Worm (Caenorhabditis elegans) whole organism, L4 larva: ENCODE data around the gene K01D12.1.

Source experiments
- F10B5.3 ChIP-seq: sonication (generic microtip); optimal IDR thresholded peaks from 2 replicates; lab custom pipeline; 2016; ENCODE audit warnings: mild to moderate bottlenecking, missing genetic modification characterization, missing compliant biosample characterization
- F37D6.2 ChIP-seq: sonication (generic microtip); optimal IDR thresholded peaks from 2 replicates; lab custom pipeline; 2016; ENCODE audit warnings: mild to moderate bottlenecking, missing genetic modification characterization, missing compliant biosample characterization
- T26A8.4 ChIP-seq: fragments of 200-800 bp; sonication (Bioruptor generic); IDR thresholded peaks from 2 replicates; pipeline ENCODE4 v1.3.6; 2022; ENCODE audit warnings: missing genetic modification characterization, missing compliant biosample characterization
- Y105C5A.15 ChIP-seq: fragments of 200-800 bp; sonication (Bioruptor generic); IDR thresholded peaks from 2 replicates; pipeline ENCODE4 v1.3.6; 2022; ENCODE audit warnings: missing genetic modification characterization, missing compliant biosample characterization
- Y48G9A.11 ChIP-seq: fragments of 200-800 bp; sonication (Bioruptor generic); IDR thresholded peaks from 2 replicates; pipeline ENCODE4 v1.3.6; 2022; ENCODE audit warnings: missing genetic modification reagents, missing genetic modification characterization, missing compliant biosample characterization
- Y5F2A.4 ChIP-seq: fragments of 200-800 bp; sonication (Bioruptor generic); optimal IDR thresholded peaks from 2 replicates; lab custom pipeline; 2018; ENCODE audit warnings: mild to moderate bottlenecking, missing genetic modification characterization, missing compliant biosample characterization
- ZK546.5 ChIP-seq, 2 experiments: sonication (generic microtip); optimal IDR thresholded peaks; 2 replicates each; lab custom pipeline; 2017; ENCODE audit warnings: missing biosample characterization in 2 of 2, missing genetic modification characterization in 2 of 2
- aha-1 ChIP-seq: fragments of 150-350 bp; peaks from one replicate; lab custom pipeline; 2014; ENCODE audit warnings: missing biosample characterization, missing genetic modification characterization
- aly-2 ChIP-seq: sonication (generic microtip); optimal IDR thresholded peaks from 2 replicates; lab custom pipeline; 2018; ENCODE audit warnings: missing biosample characterization, missing genetic modification characterization
- arid-1 ChIP-seq: fragments of 200-800 bp; sonication (Bioruptor generic); conservative IDR thresholded peaks from 2 replicates; pipeline ENCODE4 v1.3.6; 2022; ENCODE audit warnings: missing genetic modification reagents, missing genetic modification characterization, missing compliant biosample characterization
- ceh-20 ChIP-seq: fragments of 200-800 bp; sonication (Bioruptor generic); IDR thresholded peaks from 2 replicates; pipeline ENCODE4 v1.3.6; 2022; ENCODE audit warnings: missing genetic modification reagents, missing genetic modification characterization, missing compliant biosample characterization
- ceh-44 ChIP-seq: fragments of 200-800 bp; sonication (Bioruptor generic); IDR thresholded peaks from 2 replicates; pipeline ENCODE4 v1.3.6; 2022; ENCODE audit warnings: missing genetic modification reagents, missing genetic modification characterization, missing compliant biosample characterization
- ces-1 ChIP-seq: fragments of 150-350 bp; sonication (generic microtip); optimal IDR thresholded peaks from 4 replicates; lab custom pipeline; 2014; ENCODE audit warnings: missing biosample characterization, missing genetic modification reagents, missing genetic modification characterization
- ctbp-1 ChIP-seq: fragments of 200-800 bp; sonication (Bioruptor generic); IDR thresholded peaks from 2 replicates; pipeline ENCODE4 v1.3.6; 2022; ENCODE audit warnings: missing genetic modification reagents, missing genetic modification characterization, missing compliant biosample characterization
- daf-12 ChIP-seq: fragments of 150-350 bp; optimal IDR thresholded peaks from 2 replicates; lab custom pipeline; 2014; ENCODE audit warnings: missing biosample characterization, missing genetic modification reagents, missing genetic modification characterization
- daf-16 ChIP-seq, 3 experiments: sonication (generic microtip); optimal IDR thresholded peaks; 2 replicates each; lab custom pipeline; 2016 to 2017; ENCODE audit warnings: missing genetic modification characterization in 3 of 3, missing genetic modification reagents in 3 of 3, mild to moderate bottlenecking in 2 of 3, missing compliant biosample characterization in 2 of 3, missing biosample characterization in 1 of 3, moderate library complexity in 1 of 3
- daf-19 ChIP-seq: fragments of 200-800 bp; sonication (Bioruptor generic); conservative IDR thresholded peaks from 2 replicates; pipeline ENCODE4 v1.3.6; 2022; ENCODE audit warnings: missing genetic modification characterization, missing compliant biosample characterization
- dmd-8 ChIP-seq: fragments of 200-800 bp; sonication (Bioruptor generic); IDR thresholded peaks from 2 replicates; pipeline ENCODE4 v1.3.6; 2022; ENCODE audit warnings: missing genetic modification characterization, missing compliant biosample characterization
- dpl-1 ChIP-seq: fragments of 150-350 bp; optimal IDR thresholded peaks from 2 replicates; lab custom pipeline; 2014; ENCODE audit warnings: missing biosample characterization, missing genetic modification reagents, missing genetic modification characterization
- dve-1 ChIP-seq: sonication (generic microtip); optimal IDR thresholded peaks from 2 replicates; lab custom pipeline; 2017; ENCODE audit warnings: antibody characterized with exemption, mild to moderate bottlenecking, missing genetic modification characterization, missing compliant biosample characterization; ENCODE audit not compliant: insufficient read depth
- egl-27 ChIP-seq: sonication (generic microtip); optimal IDR thresholded peaks from 3 replicates; lab custom pipeline; 2017; ENCODE audit warnings: missing biosample characterization, missing genetic modification reagents, missing genetic modification characterization
- gei-8 ChIP-seq: fragments of 200-800 bp; sonication (Bioruptor generic); optimal IDR thresholded peaks from 2 replicates; lab custom pipeline; 2018; ENCODE audit warnings: mild to moderate bottlenecking, missing genetic modification characterization, missing compliant biosample characterization
- hlh-30 ChIP-seq: sonication (generic microtip); optimal IDR thresholded peaks from 2 replicates; lab custom pipeline; 2017; ENCODE audit warnings: antibody characterized with exemption, mild to moderate bottlenecking, missing genetic modification characterization, missing compliant biosample characterization; ENCODE audit not compliant: insufficient read depth
- hmg-1.1 ChIP-seq: fragments of 200-800 bp; sonication (Bioruptor generic); IDR thresholded peaks from 2 replicates; pipeline ENCODE4 v1.3.6; 2022; ENCODE audit warnings: missing genetic modification reagents, missing genetic modification characterization, missing compliant biosample characterization
- lin-29 ChIP-seq: fragments of 200-800 bp; sonication (Bioruptor generic); IDR thresholded peaks from 2 replicates; pipeline ENCODE4 v1.3.6; 2022; ENCODE audit warnings: missing genetic modification reagents, missing genetic modification characterization, missing compliant biosample characterization
- lin-39 ChIP-seq: fragments of 150-350 bp; optimal IDR thresholded peaks from 2 replicates; lab custom pipeline; 2014; ENCODE audit warnings: missing biosample characterization, missing genetic modification reagents, missing genetic modification characterization
- mep-1 ChIP-seq: fragments of 150-350 bp; sonication (generic microtip); optimal IDR thresholded peaks from 3 replicates; lab custom pipeline; 2014; ENCODE audit warnings: missing biosample characterization, missing genetic modification characterization
- mes-2 ChIP-seq: sonication (generic microtip); optimal IDR thresholded peaks from 2 replicates; lab custom pipeline; 2016; ENCODE audit warnings: missing genotype, mild to moderate bottlenecking, missing genetic modification characterization, missing compliant biosample characterization; ENCODE audit not compliant: poor library complexity, severe bottlenecking
- nhr-11 ChIP-seq: fragments of 150-350 bp; optimal IDR thresholded peaks from 2 replicates; lab custom pipeline; 2014; ENCODE audit warnings: missing biosample characterization, missing genetic modification characterization
- nhr-25 ChIP-seq: sonication (generic microtip); optimal IDR thresholded peaks from 2 replicates; lab custom pipeline; 2017; ENCODE audit warnings: missing genetic modification characterization, mild to moderate bottlenecking, missing compliant biosample characterization, antibody characterized with exemption, moderate library complexity, borderline replicate concordance; ENCODE audit not compliant: insufficient read depth
- nhr-28 ChIP-seq: fragments of 150-350 bp; optimal IDR thresholded peaks from 2 replicates; lab custom pipeline; 2014; ENCODE audit warnings: missing biosample characterization, missing genetic modification characterization
- nhr-77 ChIP-seq: fragments of 150-350 bp; optimal IDR thresholded peaks from 2 replicates; lab custom pipeline; 2014; ENCODE audit warnings: missing biosample characterization, missing genetic modification characterization
- pqm-1 ChIP-seq: sonication (generic microtip); optimal IDR thresholded peaks from 2 replicates; lab custom pipeline; 2017; ENCODE audit warnings: missing biosample characterization, missing genetic modification characterization
- rbr-2 ChIP-seq: sonication (generic microtip); optimal IDR thresholded peaks from 2 replicates; lab custom pipeline; 2016; ENCODE audit warnings: missing genotype, missing genetic modification characterization, missing compliant biosample characterization
- set-16 ChIP-seq: fragments of 200-800 bp; sonication (Bioruptor generic); IDR thresholded peaks from 2 replicates; pipeline ENCODE4 v1.3.6; 2022; ENCODE audit warnings: missing genetic modification reagents, missing genetic modification characterization, missing compliant biosample characterization
- snpc-1.2 ChIP-seq: fragments of 200-800 bp; sonication (Bioruptor generic); IDR thresholded peaks from 2 replicates; pipeline ENCODE4 v1.3.6; 2022; ENCODE audit warnings: missing genetic modification reagents, missing genetic modification characterization, missing compliant biosample characterization
- spr-1 ChIP-seq: sonication (generic microtip); optimal IDR thresholded peaks from 2 replicates; lab custom pipeline; 2016; ENCODE audit warnings: mild to moderate bottlenecking, missing genetic modification characterization, missing compliant biosample characterization
- spr-3 ChIP-seq: fragments of 200-800 bp; sonication (Bioruptor generic); optimal IDR thresholded peaks from 2 replicates; lab custom pipeline; 2018; ENCODE audit warnings: mild to moderate bottlenecking, missing genetic modification characterization, missing compliant biosample characterization
- tra-1 ChIP-seq: fragments of 200-800 bp; sonication (Bioruptor generic); IDR thresholded peaks from 2 replicates; pipeline ENCODE4 v1.3.6; 2022; ENCODE audit warnings: missing genetic modification reagents, missing genetic modification characterization, missing compliant biosample characterization
- unc-130 ChIP-seq: sonication (generic microtip); optimal IDR thresholded peaks from 2 replicates; lab custom pipeline; 2016; ENCODE audit warnings: missing genetic modification reagents, missing genetic modification characterization, missing compliant biosample characterization
- unc-62 ChIP-seq, 3 experiments: fragments of 150-350 bp in 1 of 3; sonication (generic microtip); optimal IDR thresholded peaks in 2 of 3; peaks in 1 of 3; 1 replicate in 1 of 3; 2 replicates in 2 of 3; lab custom pipeline; 2014 to 2017; ENCODE audit warnings: missing biosample characterization in 3 of 3, missing genetic modification characterization in 3 of 3, missing genetic modification reagents in 3 of 3, missing genotype in 1 of 3
- ztf-11 ChIP-seq: fragments of 150-350 bp; optimal IDR thresholded peaks from 2 replicates; lab custom pipeline; 2014; ENCODE audit warnings: missing biosample characterization, missing genetic modification characterization
- ztf-7 ChIP-seq: fragments of 150-350 bp; optimal IDR thresholded peaks from 2 replicates; lab custom pipeline; 2014; ENCODE audit warnings: missing biosample characterization, missing genetic modification characterization

The K01D12.1 gene

ce11 chrV:12331820-12332219 is 45.5 kb upstream of the K01D12.1 start (continued):
- TF ChIP-seq snpc-1.2 (GFP tag; lab: Robert Waterston, UW) (no peak), unc-130 (GFP tag; lab: Kevin White, UChicago) (peak; percentile 53), hmg-1.1 (GFP tag; lab: Robert Waterston, UW) (peak; percentile 73), dpl-1 (peak; percentile 26), Y5F2A.4 (no peak), ztf-11 (tag; lab: Kevin White, UChicago) (no peak), ces-1 (GFP tag; lab: Kevin White, UChicago) (no peak), spr-3 (GFP tag; lab: Kevin White, UChicago) (peak; percentile 45)

- TF ChIP-seq nhr-77 (tag; lab: Kevin White, UChicago) (no peak), daf-16 (GFP tag; optimal IDR thresholded peaks at IDR 0.05; lab: Kevin White, UChicago) (peak in 1 of 2 experiments; percentile 94), daf-16 (tag; optimal IDR thresholded peaks at IDR 0.05; lab: Kevin White, UChicago) (no peak), hlh-30 (tag; lab: Kevin White, UChicago) (peak; percentile 24), nhr-11 (peak; percentile 45), dve-1 (tag; lab: Kevin White, UChicago) (no peak), arid-1 (GFP tag; lab: Robert Waterston, UW) (no peak), aha-1 (tag; lab: Kevin White, UChicago) (no peak), set-16 (GFP tag; lab: Robert Waterston, UW) (no peak), ztf-7 (tag; lab: Kevin White, UChicago) (no peak), daf-12 (tag; lab: Kevin White, UChicago) (no peak), lin-39 (tag; lab: Kevin White, UChicago) (no peak), rbr-2 (tag; lab: Kevin White, UChicago) (no peak), dpl-1 (no peak)
These were observed 43.0 kb upstream of the K01D12.1 start for ce11 chrV:12334387-12334786.

- no peak for TF ChIP-seq dmd-8 (GFP tag; lab: Robert Waterston, UW)
- TF ChIP-seq unc-62 (GFP tag; optimal IDR thresholded peaks at IDR 0.05 in 1 of 2; lab: Kevin White, UChicago), result no peak
- TF ChIP-seq unc-62 (tag; optimal IDR thresholded peaks at IDR 0.05; lab: Kevin White, UChicago), result no peak
- TF ChIP-seq F37D6.2, result no peak
- no peak for TF ChIP-seq spr-1 (tag; lab: Kevin White, UChicago)
- no peak for TF ChIP-seq gei-8 (GFP tag; lab: Kevin White, UChicago)
- TF ChIP-seq, all 104 proteins: peak for 0
These were observed 39.5 kb upstream of the K01D12.1 start, which contains the start of gene twk-13 for ce11 chrV:12337894-12338293. TSS of gene twk-13 (minus strand) at chrV:12337994.

- peak; percentile 95 for TF ChIP-seq mep-1 (tag; lab: Kevin White, UChicago)
- TF ChIP-seq egl-27 (tag; lab: Kevin White, UChicago), result no peak
- peak; percentile 69 for TF ChIP-seq nhr-28 (tag; lab: Kevin White, UChicago)
- peak; percentile 79; the same call in 1 of the 2 replicates for TF ChIP-seq ctbp-1 (GFP tag; lab: Robert Waterston, UW)
- TF ChIP-seq lin-29 (GFP tag; lab: Robert Waterston, UW), result peak; percentile 84
- peak; percentile 79 for TF ChIP-seq F37D6.2
- TF ChIP-seq Y105C5A.15, result no peak
- TF ChIP-seq ZK546.5 (tag; optimal IDR thresholded peaks at IDR 0.05; lab: Kevin White, UChicago), result no peak
- TF ChIP-seq ztf-11 (tag; lab: Kevin White, UChicago), result no peak
- no peak for TF ChIP-seq pqm-1
- TF ChIP-seq set-16 (GFP tag; lab: Robert Waterston, UW), result no peak
- peak; percentile 90 for TF ChIP-seq Y48G9A.11
- TF ChIP-seq F10B5.3, result peak; percentile 72
- TF ChIP-seq hlh-30 (tag; lab: Kevin White, UChicago), result peak; percentile 82
- TF ChIP-seq tra-1 (GFP tag; lab: Robert Waterston, UW), result peak; percentile 89
- 0 out of 2 replicates have a peak, but pooled peaks have one; percentile 62 for TF ChIP-seq snpc-1.2 (GFP tag; lab: Robert Waterston, UW)
- TF ChIP-seq aly-2 (tag; lab: Kevin White, UChicago), result no peak
- peak; percentile 86 for TF ChIP-seq ceh-20 (GFP tag; lab: Robert Waterston, UW)
- peak; percentile 95 for TF ChIP-seq mes-2 (tag; lab: Kevin White, UChicago)
- TF ChIP-seq ceh-44 (GFP tag; lab: Robert Waterston, UW), result no peak
- TF ChIP-seq nhr-25 (tag; lab: Kevin White, UChicago), result peak; percentile 82
- TF ChIP-seq daf-19 (GFP tag; lab: Robert Waterston, UW), result peak; percentile 66
- TF ChIP-seq T26A8.4, result no peak; the same call in none of the 2 replicates
- no peak for TF ChIP-seq lin-39 (tag; lab: Kevin White, UChicago)
These were observed 33.9 kb upstream of the K01D12.1 start, which contains the start of gene tomm-20 for ce11 chrV:12343419-12343969. TSS of gene tomm-20 (minus strand) at chrV:12343469.
